Worm (Caenorhabditis elegans) whole organism, midembryonic: ENCODE measurements around the gene srx-47.
A peak's percentile ranks its signal among the peaks of the same experiment; 100 is the strongest.
"Not testable (repeated sequence)": the region's sequence is repeated elsewhere in the genome, so short reads cannot be mapped to it uniquely, and the experiment has no call there.

ENCODE experiments used
- klf-2 ChIP-seq: fragments of 200-800 bp; sonication (Bioruptor generic); conservative IDR thresholded peaks from 2 replicates; pipeline ENCODE4 v1.3.6; 2022; ENCODE audit warnings: missing genetic modification reagents, missing genetic modification characterization, missing compliant biosample characterization
- tab-1 ChIP-seq: fragments of 200-800 bp; sonication (Bioruptor generic); IDR thresholded peaks from 2 replicates; pipeline ENCODE4 v1.3.6; 2022; ENCODE audit warnings: missing genetic modification characterization, missing compliant biosample characterization

DNA sequence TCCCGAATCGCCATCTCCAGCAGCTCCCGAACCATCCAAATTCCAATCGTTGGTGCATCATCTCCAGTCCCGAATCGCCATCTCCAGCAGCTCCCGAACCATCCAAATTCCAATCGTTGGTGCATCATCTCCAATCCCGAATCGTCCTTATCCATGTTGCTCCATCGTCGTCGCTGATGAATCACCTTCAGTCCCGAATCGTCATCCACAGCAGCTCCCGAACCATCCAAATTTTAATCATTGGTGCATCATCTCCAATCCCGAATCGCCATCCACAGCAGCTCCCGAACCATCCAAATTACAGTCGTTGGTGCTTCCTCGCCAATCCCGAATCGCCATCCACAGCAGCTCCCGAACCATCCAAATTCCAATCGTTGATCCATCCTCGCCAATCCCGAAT lies 10.5 kb upstream of the srx-47 start:
- not testable (repeated sequence) for TF ChIP-seq tab-1 (GFP tag; lab: Robert Waterston, UW)
- 0 out of 2 replicates have a peak, but pooled peaks have one; percentile 15 for TF ChIP-seq klf-2
